Fruit fly (Drosophila melanogaster) whole organism, embryonic: Measurements from ENCODE around the gene AOX1.

Source experiments
- Ada2b ChIP-seq: fragments of 200-800 bp; sonication (Bioruptor generic); IDR thresholded peaks from 2 replicates; pipeline ENCODE4 v1.3.6; 2022; ENCODE audit warnings: missing biosample characterization, missing genetic modification characterization
- Aef1 ChIP-seq: fragments of 200-800 bp; sonication (Bioruptor generic); IDR thresholded peaks from 3 replicates; pipeline ENCODE4 v1.3.6; 2022; ENCODE audit warnings: missing biosample characterization, missing genetic modification characterization
- Bdp1 ChIP-seq: fragments of 200-800 bp; sonication (Bioruptor generic); optimal IDR thresholded peaks from 3 replicates; lab custom pipeline; 2016; ENCODE audit warnings: missing biosample characterization, missing genetic modification characterization
- CG10543 ChIP-seq: fragments of 200-800 bp; sonication (Bioruptor generic); optimal IDR thresholded peaks from 3 replicates; lab custom pipeline; 2017; ENCODE audit warnings: missing biosample characterization, mild to moderate bottlenecking, missing genetic modification characterization, moderate library complexity
- CG11398 ChIP-seq: fragments of 200-800 bp; sonication (Bioruptor generic); optimal IDR thresholded peaks from 2 replicates; lab custom pipeline; 2016; ENCODE audit warnings: missing biosample characterization, missing genetic modification characterization
- CG11456 ChIP-seq: fragments of 200-800 bp; sonication (Bioruptor generic); IDR thresholded peaks from 3 replicates; pipeline ENCODE4 v1.3.6; 2022; ENCODE audit warnings: missing biosample characterization, missing genetic modification characterization
- CG1647 ChIP-seq: fragments of 200-800 bp; sonication (Bioruptor generic); optimal IDR thresholded peaks from 3 replicates; lab custom pipeline; 2016; ENCODE audit warnings: missing biosample characterization, missing genetic modification characterization
- CG17829 ChIP-seq: fragments of 200-800 bp; optimal IDR thresholded peaks from 2 replicates; lab custom pipeline; 2019; ENCODE audit warnings: missing biosample characterization, mild to moderate bottlenecking, missing genetic modification characterization, moderate library complexity
- CG18011 ChIP-seq: fragments of 200-800 bp; sonication (Bioruptor generic); optimal IDR thresholded peaks from 2 replicates; lab custom pipeline; 2017; ENCODE audit warnings: missing biosample characterization, missing genetic modification characterization, mild to moderate bottlenecking, moderate library complexity, missing genotype
- CG2199 ChIP-seq: fragments of 200-800 bp; sonication (Bioruptor generic); IDR thresholded peaks from 3 replicates; pipeline ENCODE4 v1.3.6; 2022; ENCODE audit warnings: missing biosample characterization, missing genetic modification characterization
- CG30020 ChIP-seq: fragments of 200-800 bp; optimal IDR thresholded peaks from 2 replicates; lab custom pipeline; 2019; ENCODE audit warnings: missing biosample characterization, mild to moderate bottlenecking, missing genetic modification characterization, moderate library complexity
- CG31441 ChIP-seq: fragments of 200-800 bp; sonication (Bioruptor generic); IDR thresholded peaks from 2 replicates; pipeline ENCODE4 v1.3.6; 2022; ENCODE audit warnings: missing biosample characterization, missing genetic modification characterization
- CG3838 ChIP-seq: fragments of 200-800 bp; sonication (Bioruptor generic); optimal IDR thresholded peaks from 3 replicates; lab custom pipeline; 2016; ENCODE audit warnings: missing biosample characterization, missing genetic modification characterization
- CG7745 ChIP-seq: fragments of 200-800 bp; sonication (Bioruptor generic); optimal IDR thresholded peaks from 2 replicates; lab custom pipeline; 2018; ENCODE audit warnings: missing biosample characterization, mild to moderate bottlenecking, missing genetic modification characterization, moderate library complexity
- CG8290 ChIP-seq, 3 experiments: fragments of 200-800 bp; sonication (Bioruptor generic); optimal IDR thresholded peaks; 2 replicates each; lab custom pipeline; 2016 to 2019; ENCODE audit warnings: missing biosample characterization in 3 of 3, missing genetic modification characterization in 3 of 3, mild to moderate bottlenecking in 2 of 3, moderate library complexity in 1 of 3
- Deaf1 ChIP-seq: fragments of 200-800 bp; optimal IDR thresholded peaks from 3 replicates; lab custom pipeline; 2019; ENCODE audit warnings: missing biosample characterization, mild to moderate bottlenecking, missing genetic modification characterization, moderate library complexity
- Dip3 ChIP-seq: fragments of 200-800 bp; sonication (Bioruptor generic); optimal IDR thresholded peaks from 3 replicates; lab custom pipeline; 2016; ENCODE audit warnings: missing biosample characterization, missing genetic modification characterization
- Ets97D ChIP-seq: fragments of 200-800 bp; sonication (Bioruptor generic); optimal IDR thresholded peaks from 3 replicates; lab custom pipeline; 2016; ENCODE audit warnings: missing biosample characterization, missing genetic modification characterization
- Fer3 ChIP-seq: fragments of 200-800 bp; sonication (Bioruptor generic); optimal IDR thresholded peaks from 2 replicates; lab custom pipeline; 2018; ENCODE audit warnings: missing biosample characterization, mild to moderate bottlenecking, missing genetic modification characterization, moderate library complexity
- GATAe ChIP-seq: fragments of 200-800 bp; sonication (Bioruptor generic); conservative IDR thresholded peaks from 2 replicates; pipeline ENCODE4 v1.3.6; 2022; ENCODE audit warnings: missing biosample characterization, missing genetic modification characterization
- Hey ChIP-seq: fragments of 200-800 bp; sonication (Bioruptor generic); optimal IDR thresholded peaks from 3 replicates; lab custom pipeline; 2018; ENCODE audit warnings: missing biosample characterization, mild to moderate bottlenecking, missing genetic modification characterization
- Hmx ChIP-seq: fragments of 200-800 bp; sonication (Bioruptor generic); optimal IDR thresholded peaks from 2 replicates; lab custom pipeline; 2016; ENCODE audit warnings: missing biosample characterization, missing genetic modification characterization
- Hr3 ChIP-seq: fragments of 200-800 bp; sonication (Bioruptor generic); optimal IDR thresholded peaks from 3 replicates; lab custom pipeline; 2016; ENCODE audit warnings: missing biosample characterization, missing genetic modification characterization
- Hr51 ChIP-seq, 2 experiments: fragments of 200-800 bp; sonication (Bioruptor generic); optimal IDR thresholded peaks; 2 replicates in 1 of 2; 3 replicates in 1 of 2; lab custom pipeline; 2016 to 2018; ENCODE audit warnings: missing biosample characterization in 2 of 2, missing genetic modification characterization in 2 of 2, mild to moderate bottlenecking in 1 of 2, moderate library complexity in 1 of 2
- NFAT ChIP-seq: fragments of 200-800 bp; sonication (Bioruptor generic); IDR thresholded peaks from 2 replicates; pipeline ENCODE4 v1.3.6; 2022; ENCODE audit warnings: missing biosample characterization, missing genetic modification characterization
- Ravus ChIP-seq: fragments of 200-800 bp; sonication (Bioruptor generic); IDR thresholded peaks from 2 replicates; pipeline ENCODE4 v1.3.6; 2022; ENCODE audit warnings: missing biosample characterization, missing genetic modification characterization
- Side ChIP-seq: fragments of 200-800 bp; sonication (Bioruptor generic); optimal IDR thresholded peaks from 2 replicates; lab custom pipeline; 2016; ENCODE audit warnings: missing biosample characterization, missing genetic modification characterization
- Spps ChIP-seq: fragments of 200-800 bp; sonication (Bioruptor generic); optimal IDR thresholded peaks from 2 replicates; lab custom pipeline; 2018; ENCODE audit warnings: missing biosample characterization, mild to moderate bottlenecking, missing genetic modification characterization
- abd-A ChIP-seq: fragments of 200-800 bp; sonication (Bioruptor generic); optimal IDR thresholded peaks from 3 replicates; lab custom pipeline; 2019; ENCODE audit warnings: missing biosample characterization, mild to moderate bottlenecking, missing genetic modification characterization, moderate library complexity
- ci ChIP-seq: fragments of 200-800 bp; sonication (Bioruptor generic); IDR thresholded peaks from 3 replicates; pipeline ENCODE4 v1.3.6; 2022; ENCODE audit warnings: missing biosample characterization, missing genetic modification characterization
- crol ChIP-seq: fragments of 200-800 bp; sonication (Bioruptor generic); IDR thresholded peaks from 2 replicates; pipeline ENCODE4 v1.3.6; 2022; ENCODE audit warnings: missing biosample characterization, missing genetic modification characterization
- eyg ChIP-seq: fragments of 200-800 bp; sonication (Bioruptor generic); optimal IDR thresholded peaks from 3 replicates; lab custom pipeline; 2016; ENCODE audit warnings: missing biosample characterization, missing genetic modification characterization
- fd64A ChIP-seq: fragments of 200-800 bp; sonication (Bioruptor generic); optimal IDR thresholded peaks from 3 replicates; lab custom pipeline; 2018; ENCODE audit warnings: missing biosample characterization, mild to moderate bottlenecking, missing genetic modification characterization
- maf-S ChIP-seq: fragments of 200-800 bp; sonication (Bioruptor generic); optimal IDR thresholded peaks from 2 replicates; lab custom pipeline; 2016; ENCODE audit warnings: missing biosample characterization, missing genetic modification characterization
- mirr ChIP-seq: fragments of 200-800 bp; sonication (Bioruptor generic); optimal IDR thresholded peaks from 3 replicates; lab custom pipeline; 2018; ENCODE audit warnings: missing biosample characterization, mild to moderate bottlenecking, missing genetic modification characterization
- oc ChIP-seq: fragments of 200-800 bp; sonication (Bioruptor generic); optimal IDR thresholded peaks from 2 replicates; lab custom pipeline; 2018; ENCODE audit warnings: missing biosample characterization, mild to moderate bottlenecking, missing genetic modification characterization, moderate library complexity
- onecut ChIP-seq: fragments of 200-800 bp; sonication (Bioruptor generic); IDR thresholded peaks from 2 replicates; pipeline ENCODE4 v1.3.6; 2022; ENCODE audit warnings: missing biosample characterization, missing genetic modification characterization
- pb ChIP-seq: fragments of 200-800 bp; sonication (Bioruptor generic); optimal IDR thresholded peaks from 3 replicates; lab custom pipeline; 2016; ENCODE audit warnings: missing biosample characterization, missing genetic modification characterization
- pita ChIP-seq: fragments of 200-800 bp; sonication (Bioruptor generic); optimal IDR thresholded peaks from 2 replicates; lab custom pipeline; 2017; ENCODE audit warnings: missing biosample characterization, mild to moderate bottlenecking, missing genetic modification characterization
- sc ChIP-seq, 3 experiments: fragments of >200 bp in 2 of 3; fragments of 200-800 bp in 1 of 3; sonication (Bioruptor generic) in 1 of 3; optimal IDR thresholded peaks; 2 replicates in 2 of 3; 3 replicates in 1 of 3; lab custom pipeline; 2017; ENCODE audit warnings: mild to moderate bottlenecking in 1 of 3, missing biosample characterization in 1 of 3, missing genetic modification characterization in 1 of 3, missing genetic modification reagents in 1 of 3
- sens-2 ChIP-seq: fragments of 200-800 bp; sonication (Bioruptor generic); IDR thresholded peaks from 2 replicates; pipeline ENCODE4 v1.3.6; 2022; ENCODE audit warnings: missing biosample characterization, missing genetic modification characterization
- seq ChIP-seq: fragments of 200-800 bp; sonication (Bioruptor generic); IDR thresholded peaks from 2 replicates; pipeline ENCODE4 v1.3.6; 2022; ENCODE audit warnings: missing biosample characterization, missing genetic modification characterization
- sim ChIP-seq: fragments of 200-800 bp; sonication (Bioruptor generic); IDR thresholded peaks from 2 replicates; pipeline ENCODE4 v1.3.6; 2022; ENCODE audit warnings: missing biosample characterization, missing genetic modification characterization
- so ChIP-seq: fragments of 200-800 bp; sonication (Bioruptor generic); IDR thresholded peaks from 3 replicates; pipeline ENCODE4 v1.3.6; 2022; ENCODE audit warnings: missing biosample characterization, missing genetic modification characterization
- sqz ChIP-seq: fragments of 200-800 bp; sonication (Bioruptor generic); optimal IDR thresholded peaks from 3 replicates; lab custom pipeline; 2018; ENCODE audit warnings: missing biosample characterization, mild to moderate bottlenecking, missing genetic modification characterization
- trem ChIP-seq: fragments of 200-800 bp; optimal IDR thresholded peaks from 3 replicates; lab custom pipeline; 2019; ENCODE audit warnings: missing biosample characterization, mild to moderate bottlenecking, missing genetic modification characterization, moderate library complexity
- usp ChIP-seq: fragments of >200 bp; optimal IDR thresholded peaks from 2 replicates; lab custom pipeline; 2017; ENCODE audit warnings: missing biosample characterization, missing genetic modification characterization
- wek ChIP-seq: fragments of 200-800 bp; sonication (Bioruptor generic); optimal IDR thresholded peaks from 3 replicates; lab custom pipeline; 2018; ENCODE audit warnings: missing biosample characterization, mild to moderate bottlenecking, missing genetic modification characterization, moderate library complexity
- wor ChIP-seq: fragments of 200-800 bp; sonication (Bioruptor generic); IDR thresholded peaks from 2 replicates; pipeline ENCODE4 v1.3.6; 2022; ENCODE audit warnings: missing biosample characterization, missing genetic modification characterization
- yki ChIP-seq: fragments of >200 bp; optimal IDR thresholded peaks from 3 replicates; lab custom pipeline; 2018

Gene AOX1

DNA sequence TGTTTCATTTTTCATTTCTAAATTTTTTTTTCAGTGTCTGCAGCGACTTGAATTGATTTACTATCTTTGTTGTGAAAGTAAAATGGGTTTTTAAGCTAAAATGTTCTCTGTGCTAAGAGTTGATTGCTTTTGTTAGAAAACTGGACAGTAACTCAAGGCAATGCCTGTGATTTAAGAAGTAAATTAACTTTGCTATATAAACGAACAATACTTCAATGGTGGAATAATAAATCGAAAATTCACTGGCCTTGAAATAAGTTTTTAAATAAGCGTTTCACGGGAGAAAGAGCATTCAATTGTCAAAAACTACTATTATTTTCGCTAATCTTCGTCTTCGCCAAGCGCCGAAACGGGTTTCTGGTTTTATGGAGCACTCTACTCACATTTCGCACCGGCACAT is 3.8 kb upstream of the AOX1 start:
- TF ChIP-seq CG8290 (GFP tag; optimal IDR thresholded peaks at IDR 0.05; lab: Kevin White, UChicago) = no peak
- no peak for TF ChIP-seq CG8290 (tag; optimal IDR thresholded peaks at IDR 0.05; lab: Kevin White, UChicago)
- no peak for TF ChIP-seq NFAT (GFP tag; lab: Robert Waterston, UW)
- TF ChIP-seq CG17829 (tag; lab: Kevin White, UChicago) = no peak
- TF ChIP-seq Fer3 = no peak
- no peak for TF ChIP-seq Ada2b (GFP tag; lab: Robert Waterston, UW)

DNA sequence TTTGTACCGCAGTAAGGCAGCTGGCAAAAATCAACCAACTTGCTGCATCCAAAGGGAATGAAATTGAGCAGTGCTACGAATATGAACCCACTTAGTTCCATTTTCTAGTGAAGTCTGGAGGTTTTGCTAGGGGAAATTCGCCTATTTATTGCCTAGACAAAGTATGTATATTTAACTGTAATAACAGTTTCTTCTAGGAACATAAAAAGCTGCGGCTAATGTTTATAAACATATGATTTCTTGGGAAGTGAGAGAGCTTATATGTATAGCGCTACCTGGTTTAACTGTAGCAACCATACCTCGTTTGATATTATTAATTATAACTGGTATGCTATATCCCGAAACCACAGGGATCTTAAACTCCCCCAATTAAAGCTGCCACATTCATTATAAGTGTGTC is 5.7 kb downstream of the AOX1 start, which contains the start of gene CG31296:
Gene CG31296, minus strand, starts transcription at position 101 of the 400 bp plus-strand sequence.
- TF ChIP-seq usp (GFP tag; lab: Kevin White, UChicago) = no peak
- TF ChIP-seq seq (GFP tag; lab: Robert Waterston, UW) = no peak
- TF ChIP-seq Dip3 (GFP tag; lab: Kevin White, UChicago) = no peak
- TF ChIP-seq CG11398 = no peak
- no peak for TF ChIP-seq Side (GFP tag; lab: Kevin White, UChicago)
- TF ChIP-seq sim = no peak
- no peak for TF ChIP-seq wor (GFP tag; lab: Robert Waterston, UW)
- TF ChIP-seq CG3838 (GFP tag; lab: Kevin White, UChicago) = no peak
- TF ChIP-seq Hr3 (GFP tag; lab: Kevin White, UChicago) = no peak
- TF ChIP-seq yki (lab: Kevin White, UChicago) = no peak
- no peak for TF ChIP-seq GATAe
- no peak for TF ChIP-seq pb (GFP tag; lab: Kevin White, UChicago)
- no peak for TF ChIP-seq eyg (GFP tag; lab: Kevin White, UChicago)
- TF ChIP-seq Ravus (GFP tag; lab: Robert Waterston, UW) = no peak

dm6 chr3R:15517113-15517512 is 20.0 kb downstream of the AOX1 start:
- no peak for TF ChIP-seq Spps (tag; lab: Kevin White, UChicago)
- no peak for TF ChIP-seq CG1647 (GFP tag; lab: Kevin White, UChicago)
- no peak for TF ChIP-seq maf-S
- TF ChIP-seq CG18011 (GFP tag; lab: Kevin White, UChicago) = no peak
- TF ChIP-seq pita = no peak
- TF ChIP-seq oc (tag; lab: Kevin White, UChicago) = peak; percentile 57
- no peak for TF ChIP-seq fd64A (GFP tag; lab: Kevin White, UChicago)
- no peak for TF ChIP-seq Aef1
- peak; percentile 84 for TF ChIP-seq crol (GFP tag; lab: Robert Waterston, UW)
- no peak for TF ChIP-seq CG7745 (tag; lab: Kevin White, UChicago)
- no peak for TF ChIP-seq CG2199 (GFP tag; lab: Robert Waterston, UW)
- peak; percentile 49 for TF ChIP-seq abd-A
- TF ChIP-seq sc (optimal IDR thresholded peaks at IDR 0.05; lab: Kevin White, UChicago) = no peak
- no peak for TF ChIP-seq sc (GFP tag; optimal IDR thresholded peaks at IDR 0.05; lab: Kevin White, UChicago)
- peak in 1 of 2 experiments; percentile 20 for TF ChIP-seq Hr51 (GFP tag; optimal IDR thresholded peaks at IDR 0.05; lab: Kevin White, UChicago)
- TF ChIP-seq onecut = peak; percentile 55
- peak; percentile 87 for TF ChIP-seq Hey
- 0 out of 3 replicates have a peak, but pooled peaks have one; percentile 7 for TF ChIP-seq ci (GFP tag; lab: Robert Waterston, UW)
- TF ChIP-seq CG10543 = peak; percentile 0
- TF ChIP-seq Ets97D = peak; percentile 45
- no peak for TF ChIP-seq CG31441
- 0 out of 3 replicates have a peak, but pooled peaks have one; percentile 31 for TF ChIP-seq CG11456 (GFP tag; lab: Robert Waterston, UW)
- TF ChIP-seq sens-2 = no peak
- no peak for TF ChIP-seq sqz
- TF ChIP-seq Deaf1 (tag; lab: Kevin White, UChicago) = no peak
- no peak for TF ChIP-seq wek (GFP tag; lab: Kevin White, UChicago)
- TF ChIP-seq so (GFP tag; lab: Robert Waterston, UW) = no peak
- no peak for TF ChIP-seq trem (tag; lab: Kevin White, UChicago)
- TF ChIP-seq Hmx (GFP tag; lab: Kevin White, UChicago) = no peak
- peak; percentile 66 for TF ChIP-seq mirr (GFP tag; lab: Kevin White, UChicago)
- TF ChIP-seq CG30020 (tag; lab: Kevin White, UChicago) = no peak
- no peak for TF ChIP-seq Bdp1
